Fruit fly (Drosophila melanogaster): Measurements from ENCODE around the gene CG8661.
A peak's percentile ranks its signal among the peaks of the same experiment; 100 is the strongest.

Gene CG8661

DNA sequence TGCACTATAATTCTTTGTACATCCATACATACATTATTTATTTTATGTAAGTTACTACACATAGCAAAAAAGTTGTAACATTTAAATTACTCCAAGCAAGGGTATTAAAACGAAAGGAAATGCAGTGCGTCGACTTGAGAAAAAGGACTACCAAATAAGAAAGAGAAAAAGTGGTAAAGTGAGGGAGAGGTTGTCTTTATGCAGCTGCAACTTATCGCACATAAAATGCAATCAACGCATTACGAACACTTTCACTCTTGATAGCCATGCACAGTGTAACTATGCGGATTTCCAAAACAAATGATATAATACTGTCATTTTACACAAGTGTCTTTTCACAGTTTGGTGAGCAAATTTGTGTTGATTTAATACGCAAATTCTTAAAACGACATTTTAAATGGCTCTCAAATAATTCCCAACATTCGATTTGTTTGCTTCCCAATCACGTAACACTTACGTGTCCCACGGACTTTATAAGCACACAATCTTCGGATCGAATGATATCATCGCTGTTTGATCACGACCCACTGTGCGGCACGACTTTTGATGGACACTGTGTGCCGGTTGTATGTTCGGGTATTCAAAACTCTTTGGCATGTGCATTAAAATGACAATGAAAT lies 12.9 kb upstream of the CG8661 start (continued):
- TF ChIP-seq jumu (GFP tag; optimal IDR thresholded peaks at IDR 0.05) (peak; percentile 43), CG13287 (GFP tag; IDR thresholded peaks at IDR 0.05; ENCODE audit: partially characterized antibody) (no peak), nom (GFP tag; optimal IDR thresholded peaks at IDR 0.05) (no peak), CG17612 (GFP tag; IDR thresholded peaks at IDR 0.05) (no peak), CG12155 (GFP tag; optimal IDR thresholded peaks at IDR 0.05) (no peak), unc-4 (GFP tag; IDR thresholded peaks at IDR 0.05; ENCODE audit: partially characterized antibody) (no peak), Asciz (GFP tag; optimal IDR thresholded peaks at IDR 0.05) (peak; percentile 39), CG12236 (GFP tag; optimal IDR thresholded peaks at IDR 0.05) (peak; percentile 2), ssp (GFP tag; IDR thresholded peaks at IDR 0.05) (no peak), CG14710 (tag; optimal IDR thresholded peaks at IDR 0.05) (peak; percentile 24), Camta (GFP tag; optimal IDR thresholded peaks at IDR 0.05) (peak; percentile 17), lola (GFP tag; optimal IDR thresholded peaks at IDR 0.05) (peak in 1 of 3 experiments; percentile 37), ara (GFP tag; IDR thresholded peaks at IDR 0.05) (0 out of 2 replicates have a peak, but pooled peaks have one; percentile 45), chn (GFP tag; optimal IDR thresholded peaks at IDR 0.05) (peak; percentile 23), CG16779 (GFP tag; IDR thresholded peaks at IDR 0.05) (no peak), CG13775 (GFP tag; optimal IDR thresholded peaks at IDR 0.05) (no peak), CG16815 (GFP tag; optimal IDR thresholded peaks at IDR 0.05) (no peak), dmrt11E (tag; optimal IDR thresholded peaks at IDR 0.05) (peak; percentile 48), CG2120 (GFP tag; optimal IDR thresholded peaks at IDR 0.05) (no peak), Tbp (GFP tag; optimal IDR thresholded peaks at IDR 0.05) (no peak), Vsx1 (GFP tag; optimal IDR thresholded peaks at IDR 0.05) (no peak), Sox100B (GFP tag; optimal IDR thresholded peaks at IDR 0.05) (peak; percentile 37), Atf-2 (GFP tag; optimal IDR thresholded peaks at IDR 0.05) (peak; percentile 17), phol (tag; optimal IDR thresholded peaks at IDR 0.05) (peak; percentile 52), klu (GFP tag; IDR thresholded peaks at IDR 0.05) (no peak), CG12104 (GFP tag; optimal IDR thresholded peaks at IDR 0.05) (no peak), pfk (GFP tag; optimal IDR thresholded peaks at IDR 0.05) (no peak), CG16863 (GFP tag; optimal IDR thresholded peaks at IDR 0.05) (peak; percentile 31), unpg (GFP tag; optimal IDR thresholded peaks at IDR 0.05) (peak; percentile 42), Meics (GFP tag; optimal IDR thresholded peaks at IDR 0.05) (no peak), Fer1 (GFP tag; optimal IDR thresholded peaks at IDR 0.05) (no peak), CG10979 (tag; optimal IDR thresholded peaks at IDR 0.05) (peak; percentile 55), CG17328 (GFP tag; IDR thresholded peaks at IDR 0.05) (no peak), CG2678 (tag; optimal IDR thresholded peaks at IDR 0.05) (peak; percentile 43), CG8281 (tag; optimal IDR thresholded peaks at IDR 0.05) (no peak), YL-1 (GFP tag; optimal IDR thresholded peaks at IDR 0.05) (no peak), kni (GFP tag; optimal IDR thresholded peaks at IDR 0.05) (no peak), CG1233 (GFP tag; optimal IDR thresholded peaks at IDR 0.05) (no peak), bab2 (GFP tag; optimal IDR thresholded peaks at IDR 0.05) (peak; percentile 6), gro (GFP tag; optimal IDR thresholded peaks at IDR 0.05) (no peak), Pdp1 (GFP tag; optimal IDR thresholded peaks at IDR 0.05) (peak; percentile 36 to 54), Chrac-16 (GFP tag; optimal IDR thresholded peaks at IDR 0.05) (peak; percentile 15), CG30403 (GFP tag; optimal IDR thresholded peaks at IDR 0.05) (peak; percentile 15), ase (GFP tag; IDR thresholded peaks at IDR 0.05) (peak; percentile 16; the same call in 1 of the 3 replicates), Xrp1 (GFP tag; IDR thresholded peaks at IDR 0.05) (peak; percentile 61; the same call in 1 of the 2 replicates), CG2875 (GFP tag; optimal IDR thresholded peaks at IDR 0.05) (peak; percentile 45), dysf (GFP tag; IDR thresholded peaks at IDR 0.05) (peak; percentile 37; the same call in 1 of the 3 replicates), ewg (GFP tag; optimal IDR thresholded peaks at IDR 0.05) (peak; percentile 44), CG17359 (tag; optimal IDR thresholded peaks at IDR 0.05) (peak; percentile 18)
